Worm (Caenorhabditis elegans): ENCODE results near the gene nlp-29.

Gene nlp-29

DNA sequence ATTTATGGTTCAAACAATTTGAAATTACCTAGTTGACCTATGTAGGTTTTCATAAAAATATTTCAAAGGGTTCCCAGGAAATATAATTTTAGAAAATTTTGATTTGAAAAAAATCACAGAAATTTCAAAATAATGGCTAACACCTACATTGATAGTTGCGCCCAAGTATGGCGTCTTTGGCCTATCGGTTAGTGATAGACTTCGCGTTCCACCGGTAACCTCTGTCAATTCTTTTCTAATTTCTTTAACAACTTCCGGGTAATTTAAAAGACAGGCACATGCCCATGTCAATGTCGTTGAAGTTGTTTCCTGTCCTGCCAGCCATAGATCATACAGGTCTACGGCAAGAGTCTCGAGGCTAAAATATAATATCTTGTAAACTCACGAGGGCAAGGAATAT lies 15.3 kb upstream of the nlp-29 start:
- no peak for TF ChIP-seq nhr-25 (tag; optimal IDR thresholded peaks at IDR 0.05)
- no peak for TF ChIP-seq nhr-77 (tag; optimal IDR thresholded peaks at IDR 0.05)
- no peak for TF ChIP-seq mdl-1 (tag; optimal IDR thresholded peaks at IDR 0.05)
- no peak for TF ChIP-seq ZK546.5 (tag; optimal IDR thresholded peaks at IDR 0.05)
- TF ChIP-seq hmg-11 (tag; optimal IDR thresholded peaks at IDR 0.05): no peak
- no peak for TF ChIP-seq fos-1 (tag; optimal IDR thresholded peaks at IDR 0.05)
- no peak for TF ChIP-seq nhr-76 (tag; optimal IDR thresholded peaks at IDR 0.05)
- no peak for TF ChIP-seq nhr-11 (tag; optimal IDR thresholded peaks at IDR 0.05)
- no peak for TF ChIP-seq lin-39 (tag; optimal IDR thresholded peaks at IDR 0.05)
- TF ChIP-seq ztf-4 (tag; optimal IDR thresholded peaks at IDR 0.05): no peak
- no peak for TF ChIP-seq lsy-12 (tag; optimal IDR thresholded peaks at IDR 0.05)
- no peak for TF ChIP-seq aly-2 (tag; optimal IDR thresholded peaks at IDR 0.05)
- no peak for TF ChIP-seq nhr-67 (tag; optimal IDR thresholded peaks at IDR 0.05)
- no peak for TF ChIP-seq nfya-1 (tag; optimal IDR thresholded peaks at IDR 0.05; ENCODE audit: insufficient read depth)
- no peak for TF ChIP-seq ceh-28 (tag; optimal IDR thresholded peaks at IDR 0.05)
- TF ChIP-seq lin-15B (tag; optimal IDR thresholded peaks at IDR 0.05): no peak
- TF ChIP-seq jun-1 (tag; optimal IDR thresholded peaks at IDR 0.05): no peak
- no peak for TF ChIP-seq nhr-28 (tag; optimal IDR thresholded peaks at IDR 0.05)
- TF ChIP-seq mml-1 (tag; optimal IDR thresholded peaks at IDR 0.05): no peak
- no peak for TF ChIP-seq ztf-11 (tag; optimal IDR thresholded peaks at IDR 0.05)

DNA sequence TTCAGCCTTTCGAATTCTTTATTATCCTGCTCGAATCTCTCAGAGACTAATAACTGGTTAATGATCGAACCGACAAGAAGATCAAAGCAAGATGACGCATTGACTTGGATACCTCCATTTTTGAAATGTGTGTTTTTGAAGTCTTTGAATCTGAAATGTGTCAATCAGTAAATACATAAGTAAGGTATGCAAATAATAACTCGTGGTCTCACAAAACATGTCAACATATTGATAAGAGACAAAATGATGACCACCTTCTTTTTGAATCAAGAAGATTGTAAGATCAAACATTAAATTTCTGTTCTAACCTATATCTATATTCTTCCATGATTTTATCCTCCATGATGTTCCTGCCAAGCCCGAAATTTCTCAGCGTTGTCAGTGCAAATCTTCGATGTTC lies 14.6 kb upstream of the nlp-29 start:
- TF ChIP-seq eor-1 (tag; optimal IDR thresholded peaks at IDR 0.05): no peak
- TF ChIP-seq elt-2 (tag; optimal IDR thresholded peaks at IDR 0.05): peak; percentile 23

DNA sequence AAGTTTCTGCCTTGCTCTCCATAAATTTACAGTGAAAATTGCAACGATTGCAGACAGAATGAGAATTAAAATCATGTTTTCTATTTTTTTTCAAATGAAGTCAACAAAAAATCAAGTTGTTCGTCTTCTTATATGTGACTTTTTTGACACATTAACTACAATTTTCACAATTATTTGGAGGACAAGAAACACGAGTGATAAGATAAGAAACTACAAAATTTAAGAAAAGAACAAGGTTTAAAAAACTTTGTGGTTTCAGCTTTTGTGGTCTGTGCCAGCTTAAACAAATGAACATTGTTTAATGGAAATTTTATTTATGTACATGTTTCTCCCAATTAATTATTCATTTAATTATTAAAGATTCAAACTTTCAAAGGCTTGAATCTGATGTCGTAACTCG lies 13.8 kb upstream of the nlp-29 start, which contains the start of gene cyp-34A9:
Gene cyp-34A9, minus strand, starts transcription at position 131 of the 400 bp plus-strand sequence.
- TF ChIP-seq zag-1 (tag; optimal IDR thresholded peaks at IDR 0.05): no peak
- peak; percentile 71 for TF ChIP-seq pqm-1 (tag; optimal IDR thresholded peaks at IDR 0.05)
- no peak for TF ChIP-seq daf-12 (tag; optimal IDR thresholded peaks at IDR 0.05)
- TF ChIP-seq fkh-2 (tag; optimal IDR thresholded peaks at IDR 0.05): no peak
- TF ChIP-seq pha-4 (tag; optimal IDR thresholded peaks at IDR 0.05): peak; percentile 10
- no peak for TF ChIP-seq ceh-82 (tag; optimal IDR thresholded peaks at IDR 0.05)
- no peak for TF ChIP-seq unc-62 (GFP tag; optimal IDR thresholded peaks at IDR 0.05)
- TF ChIP-seq fos-1 (tag; optimal IDR thresholded peaks at IDR 0.05): no peak
- no peak for TF ChIP-seq nhr-28 (tag; optimal IDR thresholded peaks at IDR 0.05)
- no peak for TF ChIP-seq unc-39 (tag; optimal IDR thresholded peaks at IDR 0.05)
- no peak for TF ChIP-seq lsy-12 (tag; optimal IDR thresholded peaks at IDR 0.05)
- no peak for TF ChIP-seq eor-1 (tag; optimal IDR thresholded peaks at IDR 0.05)
- TF ChIP-seq elt-2 (tag; optimal IDR thresholded peaks at IDR 0.05): peak; percentile 80
- no peak for TF ChIP-seq nhr-23 (tag; optimal IDR thresholded peaks at IDR 0.05)
- no peak for TF ChIP-seq nhr-67 (tag; optimal IDR thresholded peaks at IDR 0.05)
- TF ChIP-seq jun-1 (tag; optimal IDR thresholded peaks at IDR 0.05): no peak
- TF ChIP-seq ceh-28 (tag; optimal IDR thresholded peaks at IDR 0.05): no peak
- no peak for TF ChIP-seq nhr-76 (tag; optimal IDR thresholded peaks at IDR 0.05)
- TF ChIP-seq snpc-4 (tag; optimal IDR thresholded peaks at IDR 0.05): no peak
- TF ChIP-seq lin-39 (tag; optimal IDR thresholded peaks at IDR 0.05): no peak

DNA sequence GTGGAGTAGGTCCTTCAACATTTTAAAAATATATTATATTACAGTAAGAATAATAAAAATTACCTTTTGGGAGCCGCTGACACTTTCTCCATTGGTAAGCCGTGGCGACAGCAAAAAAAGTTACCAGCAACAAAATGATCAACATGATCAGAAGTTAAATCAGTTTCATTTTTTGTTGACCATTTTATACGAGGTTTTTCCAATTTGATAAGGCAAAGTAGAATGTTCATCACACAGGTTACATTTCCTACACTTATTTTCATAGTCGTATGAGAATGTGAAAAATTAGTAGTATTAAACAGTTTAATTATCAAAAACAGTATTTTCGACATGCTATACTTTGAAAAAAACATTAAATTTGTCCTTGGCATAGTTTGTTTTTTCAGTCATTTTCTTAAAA lies 11.4 kb upstream of the nlp-29 start, which contains the start of gene cyp-34A10:
Gene cyp-34A10, minus strand, starts transcription at position 146 of the 400 bp plus-strand sequence.
- TF ChIP-seq ceh-28 (tag; optimal IDR thresholded peaks at IDR 0.05) (no peak), nhr-43 (tag; optimal IDR thresholded peaks at IDR 0.05; ENCODE audit: poor library complexity, severe bottlenecking) (no peak), nhr-77 (tag; optimal IDR thresholded peaks at IDR 0.05) (no peak), zag-1 (tag; optimal IDR thresholded peaks at IDR 0.05) (no peak), nfya-1 (tag; optimal IDR thresholded peaks at IDR 0.05; ENCODE audit: insufficient read depth) (no peak), mdl-1 (tag; optimal IDR thresholded peaks at IDR 0.05) (no peak), nhr-237 (tag; optimal IDR thresholded peaks at IDR 0.05) (no peak), ceh-82 (tag; optimal IDR thresholded peaks at IDR 0.05) (no peak), elt-1 (tag; optimal IDR thresholded peaks at IDR 0.05) (no peak), aly-2 (tag; optimal IDR thresholded peaks at IDR 0.05) (no peak), ama-1 (optimal IDR thresholded peaks at IDR 0.05) (no peak)

DNA sequence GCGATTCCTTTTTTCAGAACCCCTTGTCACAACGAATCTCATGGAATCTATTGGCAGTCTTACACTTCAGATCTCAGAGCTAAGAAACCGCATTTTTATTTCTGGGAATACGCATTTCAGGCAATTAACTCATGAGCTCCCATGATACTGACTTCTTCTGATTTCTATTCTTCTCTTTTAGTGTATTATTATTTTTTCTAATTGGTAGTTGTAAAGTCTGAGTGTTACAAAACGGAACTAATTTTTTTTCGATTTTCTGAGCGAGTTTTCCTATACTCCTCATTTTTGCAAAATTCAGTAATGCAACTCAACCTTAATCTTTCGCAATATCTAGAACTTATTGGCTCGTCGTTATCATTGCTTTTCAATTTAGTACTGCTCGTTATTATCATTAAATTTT lies 9.9 kb upstream of the nlp-29 start, which contains the start of gene str-82:
Gene str-82, plus strand, starts transcription at position 301 of the 400 bp plus-strand sequence.
- TF ChIP-seq nfya-1 (tag; optimal IDR thresholded peaks at IDR 0.05; ENCODE audit: insufficient read depth) (no peak), jun-1 (tag; optimal IDR thresholded peaks at IDR 0.05) (no peak), fos-1 (tag; optimal IDR thresholded peaks at IDR 0.05) (no peak), ZK546.5 (tag; optimal IDR thresholded peaks at IDR 0.05) (no peak)

All from whole organism, L3 larva.